Fruit fly (Drosophila melanogaster) whole organism, prepupa: Measurements from ENCODE around the gene if.

Source experiments
- CG3919 ChIP-seq: fragments of 200-800 bp; sonication (Bioruptor generic); optimal IDR thresholded peaks from 3 replicates; lab custom pipeline; 2016; ENCODE audit warnings: missing biosample characterization, missing genetic modification characterization
- CG6276 ChIP-seq: fragments of 200-800 bp; sonication (Bioruptor generic); optimal IDR thresholded peaks from 2 replicates; lab custom pipeline; 2017; ENCODE audit warnings: missing biosample characterization, mild to moderate bottlenecking, missing genetic modification characterization
- CG7368 ChIP-seq: fragments of 200-800 bp; sonication (Bioruptor generic); optimal IDR thresholded peaks from 3 replicates; lab custom pipeline; 2016; ENCODE audit warnings: missing biosample characterization, missing genetic modification characterization
- Hr4 ChIP-seq: fragments of 200-800 bp; sonication (Bioruptor generic); optimal IDR thresholded peaks from 3 replicates; lab custom pipeline; 2016; ENCODE audit warnings: missing biosample characterization, missing genetic modification characterization
- Lpt ChIP-seq: fragments of 200-800 bp; sonication (Bioruptor generic); optimal IDR thresholded peaks from 3 replicates; lab custom pipeline; 2016; ENCODE audit warnings: missing biosample characterization, missing genetic modification characterization
- Met ChIP-seq: fragments of 200-800 bp; sonication (Bioruptor generic); optimal IDR thresholded peaks from 3 replicates; lab custom pipeline; 2016; ENCODE audit warnings: missing biosample characterization, missing genetic modification characterization
- OdsH ChIP-seq: fragments of 200-800 bp; sonication (Bioruptor generic); optimal IDR thresholded peaks from 3 replicates; lab custom pipeline; 2016; ENCODE audit warnings: missing biosample characterization, missing genetic modification characterization
- fd59A ChIP-seq: fragments of 200-800 bp; sonication (Bioruptor generic); optimal IDR thresholded peaks from 2 replicates; lab custom pipeline; 2017; ENCODE audit warnings: missing biosample characterization, mild to moderate bottlenecking, missing genetic modification characterization, missing genetic modification reagents
- pdm3 ChIP-seq: fragments of 200-800 bp; sonication (Bioruptor generic); optimal IDR thresholded peaks from 3 replicates; lab custom pipeline; 2016; ENCODE audit warnings: missing biosample characterization, missing genetic modification characterization
- topi ChIP-seq: fragments of 200-800 bp; sonication (Bioruptor generic); optimal IDR thresholded peaks from 3 replicates; lab custom pipeline; 2016; ENCODE audit warnings: missing biosample characterization, missing genetic modification characterization

- TF ChIP-seq Hr4 (GFP tag; lab: Kevin White, UChicago) (no peak), pdm3 (GFP tag; lab: Kevin White, UChicago) (no peak), fd59A (GFP tag; lab: Kevin White, UChicago) (no peak), OdsH (GFP tag; lab: Kevin White, UChicago) (no peak), topi (no peak), Lpt (GFP tag; lab: Kevin White, UChicago) (no peak), CG7368 (GFP tag; lab: Kevin White, UChicago) (no peak), CG3919 (no peak), CG6276 (no peak), Met (GFP tag; lab: Kevin White, UChicago) (no peak)
Observed at dm6 chrX:16799914-16800313, 16.7 kb upstream of the if start.
